Fruit fly (Drosophila melanogaster): ENCODE results near the gene Pvf3.

DNA sequence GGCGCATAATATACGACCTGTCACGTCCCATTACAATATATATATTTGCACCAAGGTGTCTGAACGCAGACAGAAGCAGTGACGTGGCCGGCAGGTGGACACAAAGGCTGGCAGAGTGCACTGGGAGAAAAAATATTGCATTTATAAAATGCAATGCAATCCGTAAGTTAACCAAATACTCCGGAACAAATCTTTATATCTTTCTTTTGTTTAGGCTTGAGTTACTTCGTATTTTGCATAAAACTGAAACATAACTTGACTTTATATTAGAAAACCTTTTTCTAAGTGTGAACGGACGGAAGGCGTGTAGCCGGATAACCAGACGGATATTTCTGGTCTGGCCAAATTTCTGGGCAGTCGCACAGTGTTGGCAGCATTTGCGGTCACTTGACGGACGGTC lies 13.4 kb downstream of the Pvf3 start:
- no peak for TF ChIP-seq Mnt (GFP tag; optimal IDR thresholded peaks at IDR 0.05)
- TF ChIP-seq pad (GFP tag; optimal IDR thresholded peaks at IDR 0.05) = no peak
- TF ChIP-seq cnc (optimal IDR thresholded peaks at IDR 0.05) = no peak
